Fruit fly (Drosophila melanogaster): ENCODE data around the gene Cpr65Ax2.

Cpr65Ax2 gene

dm6 chr3L:6173826-6174255 lies 23.2 kb upstream of the Cpr65Ax2 start, which contains the start of the genes fmt and CG7376 (continued):
- TF ChIP-seq CG32772 (GFP tag; IDR thresholded peaks at IDR 0.05), result no peak
- no peak for TF ChIP-seq CG31388 (GFP tag; optimal IDR thresholded peaks at IDR 0.05)
- TF ChIP-seq CG7745 (tag; optimal IDR thresholded peaks at IDR 0.05), result no peak
- TF ChIP-seq Nf-YA (GFP tag; IDR thresholded peaks at IDR 0.05), result no peak
- no peak for TF ChIP-seq CG10321 (GFP tag; IDR thresholded peaks at IDR 0.05)
- no peak for TF ChIP-seq tll (GFP tag; optimal IDR thresholded peaks at IDR 0.05)
- no peak; the same call in 1 of the 2 replicates for TF ChIP-seq esg (GFP tag; conservative IDR thresholded peaks at IDR 0.05)
- no peak for TF ChIP-seq Side (GFP tag; optimal IDR thresholded peaks at IDR 0.05)
- no peak for TF ChIP-seq disco-r (GFP tag; optimal IDR thresholded peaks at IDR 0.05)
- no peak for TF ChIP-seq CG15514 (GFP tag; optimal IDR thresholded peaks at IDR 0.05)
- no peak for TF ChIP-seq CG13123 (GFP tag; optimal IDR thresholded peaks at IDR 0.05)
- TF ChIP-seq CG33213 (GFP tag; optimal IDR thresholded peaks at IDR 0.05), result no peak
- peak; percentile 56 for TF ChIP-seq CG17802 (tag; optimal IDR thresholded peaks at IDR 0.05)
- no peak for TF ChIP-seq CG5180 (GFP tag; optimal IDR thresholded peaks at IDR 0.05)
- TF ChIP-seq oc (tag; optimal IDR thresholded peaks at IDR 0.05), result no peak
- no peak for TF ChIP-seq Xrp1 (GFP tag; IDR thresholded peaks at IDR 0.05)
- TF ChIP-seq CG13296 (GFP tag; optimal IDR thresholded peaks at IDR 0.05), result no peak
- TF ChIP-seq corto (GFP tag; optimal IDR thresholded peaks at IDR 0.05), result no peak
- peak; percentile 43 for TF ChIP-seq pzg (GFP tag; optimal IDR thresholded peaks at IDR 0.05)
- TF ChIP-seq sqz (GFP tag; optimal IDR thresholded peaks at IDR 0.05), result no peak
- no peak for TF ChIP-seq CG3726 (GFP tag; IDR thresholded peaks at IDR 0.05)
- peak in 1 of 3 experiments; percentile 61 for TF ChIP-seq lola (GFP tag; optimal IDR thresholded peaks at IDR 0.05)
- TF ChIP-seq CG14441 (GFP tag; IDR thresholded peaks at IDR 0.05), result no peak
- TF ChIP-seq Gug (GFP tag; IDR thresholded peaks at IDR 0.05), result no peak
- no peak for TF ChIP-seq gsb (GFP tag; IDR thresholded peaks at IDR 0.05)
- TF ChIP-seq fd64A (GFP tag; optimal IDR thresholded peaks at IDR 0.05), result no peak
- TF ChIP-seq CG18262 (tag; optimal IDR thresholded peaks at IDR 0.05), result no peak
- TF ChIP-seq BEAF-32 (GFP tag; optimal IDR thresholded peaks at IDR 0.05), result peak; percentile 63
- TF ChIP-seq dimm (GFP tag; IDR thresholded peaks at IDR 0.05), result no peak
- TF ChIP-seq amos (GFP tag; IDR thresholded peaks at IDR 0.05; ENCODE audit: partially characterized antibody), result peak; percentile 63
- peak; percentile 86 for TF ChIP-seq hb (GFP tag; IDR thresholded peaks at IDR 0.05; ENCODE audit: partially characterized antibody)
- no peak for TF ChIP-seq Mes4 (GFP tag; optimal IDR thresholded peaks at IDR 0.05)
- TF ChIP-seq unpg (GFP tag; optimal IDR thresholded peaks at IDR 0.05), result no peak
- no peak for TF ChIP-seq Myb (GFP tag; optimal IDR thresholded peaks at IDR 0.05)
- no peak for TF ChIP-seq Six4 (GFP tag; optimal IDR thresholded peaks at IDR 0.05)
- no peak for TF ChIP-seq p53 (GFP tag; optimal IDR thresholded peaks at IDR 0.05)
- peak; percentile 85 for TF ChIP-seq CG7963 (GFP tag; IDR thresholded peaks at IDR 0.05; ENCODE audit: partially characterized antibody)
- no peak for TF ChIP-seq Bdp1 (GFP tag; optimal IDR thresholded peaks at IDR 0.05)
- no peak for TF ChIP-seq lbe (GFP tag; optimal IDR thresholded peaks at IDR 0.05)
- peak; percentile 80 for TF ChIP-seq nmo (GFP tag; optimal IDR thresholded peaks at IDR 0.05)
- no peak for TF ChIP-seq Camta (GFP tag; optimal IDR thresholded peaks at IDR 0.05)
- TF ChIP-seq Dad (GFP tag; optimal IDR thresholded peaks at IDR 0.05), result no peak
- no peak for TF ChIP-seq Vsx1 (GFP tag; optimal IDR thresholded peaks at IDR 0.05)
- TF ChIP-seq ranshi (GFP tag; IDR thresholded peaks at IDR 0.05), result no peak
- TF ChIP-seq Hmx (GFP tag; optimal IDR thresholded peaks at IDR 0.05), result no peak
- TF ChIP-seq CG8944 (GFP tag; optimal IDR thresholded peaks at IDR 0.05), result no peak
- no peak for TF ChIP-seq CG15073 (GFP tag; optimal IDR thresholded peaks at IDR 0.05)
- no peak for TF ChIP-seq Sox102F (GFP tag; optimal IDR thresholded peaks at IDR 0.05)
- TF ChIP-seq CG6272 (GFP tag; IDR thresholded peaks at IDR 0.05), result no peak
- TF ChIP-seq Ssrp (tag; optimal IDR thresholded peaks at IDR 0.05), result peak; percentile 15
- TF ChIP-seq phol (tag; optimal IDR thresholded peaks at IDR 0.05), result peak; percentile 68
